Worm (Caenorhabditis elegans) whole organism, L2 larva: ENCODE measurements around the gene H20E11.2.

Experiments
- C34F6.9 ChIP-seq: fragments of 150-350 bp; optimal IDR thresholded peaks from 2 replicates; lab custom pipeline; 2014; ENCODE audit warnings: missing biosample characterization, missing genetic modification characterization
- F13H6.1 ChIP-seq: sonication (generic microtip); optimal IDR thresholded peaks from 2 replicates; lab custom pipeline; 2016; ENCODE audit warnings: missing genetic modification characterization, missing compliant biosample characterization
- alr-1 ChIP-seq: fragments of 150-350 bp; optimal IDR thresholded peaks from 2 replicates; lab custom pipeline; 2014; ENCODE audit warnings: missing biosample characterization, missing genetic modification characterization
- blmp-1 ChIP-seq: sonication (generic microtip); optimal IDR thresholded peaks from 2 replicates; lab custom pipeline; 2017; ENCODE audit warnings: missing genetic modification characterization, mild to moderate bottlenecking, missing compliant biosample characterization, antibody characterized with exemption, moderate library complexity; ENCODE audit not compliant: insufficient read depth
- crh-2 ChIP-seq: sonication (generic microtip); optimal IDR thresholded peaks from 2 replicates; lab custom pipeline; 2017; ENCODE audit warnings: missing biosample characterization, missing genetic modification characterization
- egl-27 ChIP-seq: sonication (generic microtip); optimal IDR thresholded peaks from 3 replicates; lab custom pipeline; 2017; ENCODE audit warnings: missing biosample characterization, missing genetic modification reagents, missing genetic modification characterization
- elt-3 ChIP-seq: sonication (generic microtip); optimal IDR thresholded peaks from 2 replicates; lab custom pipeline; 2017; ENCODE audit warnings: missing biosample characterization, missing genetic modification characterization
- fos-1 ChIP-seq: fragments of 150-350 bp; optimal IDR thresholded peaks from 2 replicates; lab custom pipeline; 2014; ENCODE audit warnings: missing biosample characterization, missing genetic modification characterization
- lin-11 ChIP-seq: fragments of 150-350 bp; sonication (generic microtip); optimal IDR thresholded peaks from 2 replicates; lab custom pipeline; 2014; ENCODE audit warnings: missing biosample characterization, missing genetic modification characterization, inconsistent platforms, mixed read lengths
- lin-13 ChIP-seq: fragments of 150-350 bp; optimal IDR thresholded peaks from 2 replicates; lab custom pipeline; 2014; ENCODE audit warnings: missing biosample characterization, missing genetic modification reagents, missing genetic modification characterization
- lsy-2 ChIP-seq, 2 experiments: fragments of 150-350 bp in 1 of 2; sonication (generic microtip) in 1 of 2; optimal IDR thresholded peaks; 2 replicates each; lab custom pipeline; 2014 to 2017; ENCODE audit warnings: missing biosample characterization in 2 of 2, missing genetic modification characterization in 2 of 2
- mdl-1 ChIP-seq, 2 experiments: fragments of 150-350 bp in 1 of 2; sonication (generic microtip) in 1 of 2; optimal IDR thresholded peaks; 2 replicates each; lab custom pipeline; 2017; ENCODE audit warnings: missing biosample characterization in 2 of 2, missing genetic modification characterization in 2 of 2
- nhr-129 ChIP-seq: fragments of 150-350 bp; optimal IDR thresholded peaks from 2 replicates; lab custom pipeline; 2014; ENCODE audit warnings: missing biosample characterization, missing genetic modification characterization
- nhr-21 ChIP-seq: fragments of 150-350 bp; optimal IDR thresholded peaks from 2 replicates; lab custom pipeline; 2014; ENCODE audit warnings: missing biosample characterization, missing genetic modification characterization
- nhr-6 ChIP-seq: fragments of 150-350 bp; optimal IDR thresholded peaks from 2 replicates; lab custom pipeline; 2014; ENCODE audit warnings: missing biosample characterization, missing genetic modification characterization
- peb-1 ChIP-seq: fragments of 150-350 bp; optimal IDR thresholded peaks from 2 replicates; lab custom pipeline; 2014; ENCODE audit warnings: missing biosample characterization, missing genetic modification characterization
- sma-9 ChIP-seq, 2 experiments: fragments of 150-350 bp in 1 of 2; sonication (generic microtip) in 1 of 2; optimal IDR thresholded peaks; 2 replicates each; lab custom pipeline; 2014 to 2016; ENCODE audit warnings: missing genetic modification characterization in 2 of 2, mild to moderate bottlenecking in 1 of 2, missing biosample characterization in 1 of 2, missing compliant biosample characterization in 1 of 2, missing genetic modification reagents in 1 of 2, moderate library complexity in 1 of 2
- snpc-4 ChIP-seq: fragments of 150-350 bp; optimal IDR thresholded peaks from 2 replicates; lab custom pipeline; 2014; ENCODE audit warnings: missing biosample characterization, missing genetic modification characterization
- unc-55 ChIP-seq: fragments of 150-350 bp; sonication (generic microtip); optimal IDR thresholded peaks from 3 replicates; lab custom pipeline; 2014; ENCODE audit warnings: missing biosample characterization, missing genetic modification reagents, missing genetic modification characterization
- zag-1 ChIP-seq: fragments of 150-350 bp; optimal IDR thresholded peaks from 2 replicates; lab custom pipeline; 2014; ENCODE audit warnings: missing biosample characterization, missing genetic modification characterization

Gene H20E11.2

DNA sequence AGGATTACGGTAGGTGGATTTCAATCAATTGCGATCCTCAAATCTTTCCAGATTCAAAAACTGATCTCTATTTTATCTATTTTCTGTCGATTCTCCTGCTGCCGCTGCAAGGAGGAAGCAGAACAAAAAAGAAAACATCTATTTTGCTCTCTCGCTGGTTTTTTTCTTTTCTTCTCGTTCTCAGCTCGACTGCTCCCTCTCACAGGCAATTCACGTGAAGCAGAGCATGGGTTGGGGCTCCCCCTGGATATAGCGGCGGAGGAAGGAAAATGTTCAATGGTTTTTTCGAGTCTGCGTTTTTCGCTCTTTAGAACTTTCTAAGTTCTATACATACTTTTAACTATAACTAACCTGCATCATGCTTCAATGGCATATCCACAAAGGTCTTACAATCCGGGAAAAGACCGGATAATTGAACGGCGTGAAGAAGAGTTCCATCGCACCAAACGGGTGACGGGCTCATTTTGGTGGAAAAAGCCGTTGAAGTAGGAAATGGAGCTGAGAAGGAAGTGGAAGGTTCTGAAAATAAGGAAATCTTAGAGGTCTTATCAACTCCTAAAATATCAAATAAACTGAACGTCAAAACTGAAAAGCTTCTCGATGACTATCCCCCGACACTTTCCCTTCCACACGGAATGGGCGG lies 51.5 kb downstream of the H20E11.2 start:
- peak; percentile 80 for TF ChIP-seq nhr-129 (tag; lab: Kevin White, UChicago)
- no peak for TF ChIP-seq alr-1 (tag; lab: Kevin White, UChicago)
- TF ChIP-seq unc-55 = peak; percentile 83
- peak in 1 of 2 experiments; percentile 79 for TF ChIP-seq lsy-2 (tag; optimal IDR thresholded peaks at IDR 0.05; lab: Kevin White, UChicago)
- peak; percentile 87 for TF ChIP-seq egl-27
- no peak for TF ChIP-seq peb-1 (tag; lab: Kevin White, UChicago)
- peak; percentile 35 for TF ChIP-seq zag-1 (tag; lab: Kevin White, UChicago)
- TF ChIP-seq sma-9 (GFP tag; optimal IDR thresholded peaks at IDR 0.05; lab: Kevin White, UChicago) = peak; percentile 99
- no peak for TF ChIP-seq sma-9 (tag; optimal IDR thresholded peaks at IDR 0.05; lab: Kevin White, UChicago)
- peak; percentile 13 for TF ChIP-seq nhr-6 (tag; lab: Kevin White, UChicago)
- TF ChIP-seq snpc-4 = peak; percentile 48
- peak; percentile 78 for TF ChIP-seq F13H6.1 (tag; lab: Kevin White, UChicago)
- TF ChIP-seq C34F6.9 = peak; percentile 75
- no peak for TF ChIP-seq elt-3 (tag; lab: Kevin White, UChicago)
- peak; percentile 17 for TF ChIP-seq lin-13 (GFP tag; lab: Kevin White, UChicago)
- TF ChIP-seq fos-1 (tag; lab: Kevin White, UChicago) = peak; percentile 18
- peak in 1 of 2 experiments; percentile 20 for TF ChIP-seq mdl-1 (tag; optimal IDR thresholded peaks at IDR 0.05; lab: Kevin White, UChicago)
- peak; percentile 49 for TF ChIP-seq nhr-21 (tag; lab: Kevin White, UChicago)
- no peak for TF ChIP-seq blmp-1 (tag; lab: Kevin White, UChicago)
- peak; percentile 61 for TF ChIP-seq crh-2 (tag; lab: Kevin White, UChicago)
- TF ChIP-seq lin-11 (tag; lab: Kevin White, UChicago) = no peak
